Worm (Caenorhabditis elegans) whole organism, young adult: ENCODE data around the gene srx-63.

ENCODE experiments used
- F23B12.7 ChIP-seq: sonication (generic microtip); optimal IDR thresholded peaks from 2 replicates; lab custom pipeline; 2017; ENCODE audit warnings: missing genetic modification characterization, mild to moderate bottlenecking, missing compliant biosample characterization, antibody characterized with exemption, moderate library complexity; ENCODE audit not compliant: insufficient read depth
- aptf-3 ChIP-seq: fragments of 200-800 bp; sonication (Bioruptor generic); IDR thresholded peaks from 2 replicates; pipeline ENCODE4 v1.3.6; 2022; ENCODE audit warnings: missing genetic modification characterization, missing compliant biosample characterization
- hsf-1 ChIP-seq: fragments of 200-800 bp; sonication (Bioruptor generic); IDR thresholded peaks from 2 replicates; pipeline ENCODE4 v1.3.6; 2022; ENCODE audit warnings: missing genetic modification reagents, missing genetic modification characterization, missing compliant biosample characterization
- lsy-27 ChIP-seq: sonication (generic microtip); optimal IDR thresholded peaks from 2 replicates; lab custom pipeline; 2017; ENCODE audit warnings: missing genetic modification characterization, mild to moderate bottlenecking, missing compliant biosample characterization, antibody characterized with exemption, missing genotype, borderline replicate concordance; ENCODE audit not compliant: insufficient read depth

ce11 chrV:3919289-3919688 lies 12.1 kb upstream of the srx-63 start, which contains the start of gene srx-66:
- no peak for TF ChIP-seq F23B12.7 (tag; lab: Kevin White, UChicago)
- no peak for TF ChIP-seq lsy-27 (tag; lab: Kevin White, UChicago)
- TF ChIP-seq hsf-1 = no peak
- TF ChIP-seq aptf-3 (GFP tag; lab: Robert Waterston, UW) = no peak
